Worm (Caenorhabditis elegans) whole organism, L4 larva: Measurements from ENCODE around the gene nspc-4.

ENCODE experiments used
- T20F7.1 ChIP-seq: fragments of 200-800 bp; sonication (Bioruptor generic); optimal IDR thresholded peaks from 2 replicates; lab custom pipeline; 2018; ENCODE audit warnings: mild to moderate bottlenecking, missing genetic modification characterization, missing compliant biosample characterization
- aly-2 ChIP-seq: sonication (generic microtip); optimal IDR thresholded peaks from 2 replicates; lab custom pipeline; 2018; ENCODE audit warnings: missing biosample characterization, missing genetic modification characterization
- ama-1 ChIP-seq: fragments of 150-350 bp; optimal IDR thresholded peaks from 2 replicates; lab custom pipeline; 2014; ENCODE audit warnings: inconsistent platforms, mixed read lengths
- mes-2 ChIP-seq: sonication (generic microtip); optimal IDR thresholded peaks from 2 replicates; lab custom pipeline; 2016; ENCODE audit warnings: missing genotype, mild to moderate bottlenecking, missing genetic modification characterization, missing compliant biosample characterization; ENCODE audit not compliant: poor library complexity, severe bottlenecking
- nhr-237 ChIP-seq: sonication (generic microtip); optimal IDR thresholded peaks from 2 replicates; lab custom pipeline; 2017; ENCODE audit warnings: missing biosample characterization, missing genetic modification characterization
- unc-62 ChIP-seq, 3 experiments: fragments of 150-350 bp in 1 of 3; sonication (generic microtip); optimal IDR thresholded peaks in 2 of 3; peaks in 1 of 3; 1 replicate in 1 of 3; 2 replicates in 2 of 3; lab custom pipeline; 2014 to 2017; ENCODE audit warnings: missing biosample characterization in 3 of 3, missing genetic modification characterization in 3 of 3, missing genetic modification reagents in 3 of 3, missing genotype in 1 of 3

- no peak for TF ChIP-seq ama-1 (lab: Kevin White, UChicago)
- no peak for TF ChIP-seq mes-2 (tag; lab: Kevin White, UChicago)
- TF ChIP-seq aly-2, result no peak
- no peak for TF ChIP-seq nhr-237 (tag; lab: Kevin White, UChicago)
- TF ChIP-seq T20F7.1 (GFP tag; lab: Kevin White, UChicago), result no peak
- no peak for TF ChIP-seq unc-62 (GFP tag; optimal IDR thresholded peaks at IDR 0.05 in 1 of 2; lab: Kevin White, UChicago)
- TF ChIP-seq unc-62 (tag; optimal IDR thresholded peaks at IDR 0.05; lab: Kevin White, UChicago), result no peak
These were observed 1.4 kb downstream of the nspc-4 start, which contains the start of gene nspc-3 for ce11 chrX:8536791-8537190.
